Worm (Caenorhabditis elegans) whole organism, young adult: ENCODE data around the gene C53A5.11.

Source experiments
- B0019.2 ChIP-seq: fragments of 200-800 bp; sonication (Bioruptor generic); conservative IDR thresholded peaks from 2 replicates; pipeline ENCODE4 v1.3.6; 2022; ENCODE audit warnings: missing genetic modification reagents, missing genetic modification characterization, missing compliant biosample characterization
- B0035.1 ChIP-seq: sonication (generic microtip); optimal IDR thresholded peaks from 2 replicates; lab custom pipeline; 2016; ENCODE audit warnings: missing genetic modification characterization, mild to moderate bottlenecking, missing compliant biosample characterization, missing genotype, missing genetic modification reagents
- B0336.3 ChIP-seq: fragments of 200-800 bp; sonication (Bioruptor generic); IDR thresholded peaks from 2 replicates; pipeline ENCODE4 v1.3.6; 2022; ENCODE audit warnings: missing genetic modification characterization, missing compliant biosample characterization
- C06A6.2 ChIP-seq: fragments of 200-800 bp; sonication (Bioruptor generic); conservative IDR thresholded peaks from 2 replicates; pipeline ENCODE4 v1.3.6; 2022; ENCODE audit warnings: missing genetic modification characterization, missing compliant biosample characterization
- C17E4.6 ChIP-seq: fragments of 200-800 bp; sonication (Bioruptor generic); IDR thresholded peaks from 2 replicates; pipeline ENCODE4 v1.3.6; 2022; ENCODE audit warnings: missing genetic modification reagents, missing genetic modification characterization, missing compliant biosample characterization
- D2030.7 ChIP-seq: fragments of 200-800 bp; sonication (Bioruptor generic); IDR thresholded peaks from 2 replicates; pipeline ENCODE4 v1.3.6; 2022; ENCODE audit warnings: missing genetic modification reagents, missing genetic modification characterization, missing compliant biosample characterization
- F39B2.1 ChIP-seq: fragments of 200-800 bp; sonication (Bioruptor generic); IDR thresholded peaks from 2 replicates; pipeline ENCODE4 v1.3.6; 2022; ENCODE audit warnings: missing genetic modification reagents, missing genetic modification characterization, missing compliant biosample characterization
- F52B5.7 ChIP-seq: sonication (generic microtip); optimal IDR thresholded peaks from 2 replicates; lab custom pipeline; 2016; ENCODE audit warnings: mild to moderate bottlenecking, missing genetic modification characterization, missing compliant biosample characterization
- F57A8.1 ChIP-seq: fragments of 200-800 bp; sonication (Bioruptor generic); optimal IDR thresholded peaks from 2 replicates; lab custom pipeline; 2018; ENCODE audit warnings: mild to moderate bottlenecking, missing genetic modification characterization, moderate library complexity, missing compliant biosample characterization
- K11D2.4 ChIP-seq: fragments of 200-800 bp; sonication (Bioruptor generic); IDR thresholded peaks from 2 replicates; pipeline ENCODE4 v1.3.6; 2022; ENCODE audit warnings: missing genetic modification reagents, missing genetic modification characterization, missing compliant biosample characterization
- K12H6.12 ChIP-seq: fragments of 200-800 bp; sonication (Bioruptor generic); optimal IDR thresholded peaks from 2 replicates; lab custom pipeline; 2018; ENCODE audit warnings: mild to moderate bottlenecking, missing genetic modification characterization, missing compliant biosample characterization
- Y56A3A.18 ChIP-seq: fragments of 200-800 bp; sonication (Bioruptor generic); IDR thresholded peaks from 2 replicates; pipeline ENCODE4 v1.3.6; 2022; ENCODE audit warnings: missing genetic modification reagents, missing genetic modification characterization, missing compliant biosample characterization
- Y95B8A.8 ChIP-seq: fragments of 200-800 bp; sonication (Bioruptor generic); IDR thresholded peaks from 2 replicates; pipeline ENCODE4 v1.3.6; 2022; ENCODE audit warnings: missing genetic modification reagents, missing genetic modification characterization, missing compliant biosample characterization
- ZK185.1 ChIP-seq: sonication (generic microtip); optimal IDR thresholded peaks from 2 replicates; lab custom pipeline; 2016; ENCODE audit warnings: mild to moderate bottlenecking, missing genetic modification characterization, missing compliant biosample characterization; ENCODE audit not compliant: poor library complexity, severe bottlenecking
- ceh-100 ChIP-seq: fragments of 200-800 bp; sonication (Bioruptor generic); IDR thresholded peaks from 2 replicates; pipeline ENCODE4 v1.3.6; 2022; ENCODE audit warnings: missing genetic modification reagents, missing genetic modification characterization, missing compliant biosample characterization
- ceh-58 ChIP-seq: fragments of 200-800 bp; sonication (Bioruptor generic); IDR thresholded peaks from 2 replicates; pipeline ENCODE4 v1.3.6; 2022; ENCODE audit warnings: missing genetic modification characterization, missing compliant biosample characterization
- dox-1 ChIP-seq: fragments of 200-800 bp; sonication (Bioruptor generic); IDR thresholded peaks from 2 replicates; pipeline ENCODE4 v1.3.6; 2022; ENCODE audit warnings: missing genetic modification reagents, missing genetic modification characterization, missing compliant biosample characterization
- egrh-3 ChIP-seq: fragments of 200-800 bp; sonication (Bioruptor generic); IDR thresholded peaks from 2 replicates; pipeline ENCODE4 v1.3.6; 2022; ENCODE audit warnings: missing genetic modification reagents, missing genetic modification characterization, missing compliant biosample characterization
- ets-4 ChIP-seq: fragments of 200-800 bp; sonication (Bioruptor generic); optimal IDR thresholded peaks from 2 replicates; lab custom pipeline; 2018; ENCODE audit warnings: mild to moderate bottlenecking, missing genetic modification characterization, missing compliant biosample characterization
- fkh-3 ChIP-seq: sonication (generic microtip); optimal IDR thresholded peaks from 2 replicates; lab custom pipeline; 2016; ENCODE audit warnings: mild to moderate bottlenecking, missing genetic modification characterization, missing compliant biosample characterization
- him-1 ChIP-seq: sonication (generic microtip); optimal IDR thresholded peaks from 2 replicates; lab custom pipeline; 2016; ENCODE audit warnings: missing genotype, missing genetic modification reagents, missing genetic modification characterization, missing compliant biosample characterization
- hlh-26 ChIP-seq: fragments of 200-800 bp; sonication (Bioruptor generic); conservative IDR thresholded peaks from 2 replicates; pipeline ENCODE4 v1.3.6; 2022; ENCODE audit warnings: missing genetic modification reagents, missing genetic modification characterization, missing compliant biosample characterization
- hmg-1.2 ChIP-seq: fragments of 200-800 bp; sonication (Bioruptor generic); IDR thresholded peaks from 2 replicates; pipeline ENCODE4 v1.3.6; 2022; ENCODE audit warnings: missing genetic modification reagents, missing genetic modification characterization, missing compliant biosample characterization
- hrde-1 ChIP-seq: sonication (generic microtip); optimal IDR thresholded peaks from 2 replicates; lab custom pipeline; 2016; ENCODE audit warnings: missing genetic modification characterization, mild to moderate bottlenecking, missing compliant biosample characterization, moderate library complexity, missing genotype, missing genetic modification reagents, borderline replicate concordance
- lin-26 ChIP-seq: fragments of 200-800 bp; sonication (Bioruptor generic); IDR thresholded peaks from 2 replicates; pipeline ENCODE4 v1.3.6; 2022; ENCODE audit warnings: missing genetic modification reagents, missing genetic modification characterization, missing compliant biosample characterization
- lin-35 ChIP-seq, 3 experiments: fragments of 150-350 bp in 2 of 3; sonication (generic microtip) in 1 of 3; optimal IDR thresholded peaks; 2 replicates each; lab custom pipeline; 2014 to 2018; ENCODE audit warnings: missing biosample characterization in 3 of 3, missing genetic modification characterization in 3 of 3, missing genetic modification reagents in 3 of 3
- lir-1 ChIP-seq: fragments of 200-800 bp; sonication (Bioruptor generic); conservative IDR thresholded peaks from 2 replicates; pipeline ENCODE4 v1.3.6; 2022; ENCODE audit warnings: missing genetic modification reagents, missing genetic modification characterization, missing compliant biosample characterization
- mel-28 ChIP-seq: sonication (generic microtip); optimal IDR thresholded peaks from 2 replicates; lab custom pipeline; 2016; ENCODE audit warnings: borderline replicate concordance, mild to moderate bottlenecking, missing genetic modification characterization, missing compliant biosample characterization
- nfya-1 ChIP-seq: sonication (generic microtip); optimal IDR thresholded peaks from 2 replicates; lab custom pipeline; 2017; ENCODE audit warnings: antibody characterized with exemption, missing compliant biosample characterization, missing genetic modification characterization, borderline replicate concordance; ENCODE audit not compliant: insufficient read depth
- nhr-90 ChIP-seq: sonication (generic microtip); optimal IDR thresholded peaks from 2 replicates; lab custom pipeline; 2016; ENCODE audit warnings: missing genotype, mild to moderate bottlenecking, missing genetic modification characterization, missing compliant biosample characterization
- pbrm-1 ChIP-seq: fragments of 200-800 bp; sonication (Bioruptor generic); IDR thresholded peaks from 2 replicates; pipeline ENCODE4 v1.3.6; 2022; ENCODE audit warnings: missing genetic modification reagents, missing genetic modification characterization, missing compliant biosample characterization
- pha-4 ChIP-seq: fragments of 150-350 bp; sonication (generic microtip); optimal IDR thresholded peaks from 2 replicates; lab custom pipeline; 2014; ENCODE audit warnings: missing biosample characterization, missing genetic modification reagents, missing genetic modification characterization
- rpc-1 ChIP-seq, 2 experiments: fragments of 150-350 bp in 1 of 2; sonication (generic microtip) in 1 of 2; optimal IDR thresholded peaks; 2 replicates each; lab custom pipeline; 2014 to 2018; ENCODE audit warnings: missing biosample characterization in 1 of 2, missing genetic modification characterization in 1 of 2, missing genetic modification reagents in 1 of 2, missing genotype in 1 of 2
- sea-2 ChIP-seq: fragments of 200-800 bp; sonication (Bioruptor generic); IDR thresholded peaks from 2 replicates; pipeline ENCODE4 v1.3.6; 2022; ENCODE audit warnings: missing genetic modification characterization, missing compliant biosample characterization
- snpc-1.3 ChIP-seq: sonication (generic microtip); optimal IDR thresholded peaks from 2 replicates; lab custom pipeline; 2017; ENCODE audit warnings: missing genetic modification characterization, mild to moderate bottlenecking, missing compliant biosample characterization, antibody characterized with exemption, moderate library complexity, missing genotype, missing genetic modification reagents; ENCODE audit not compliant: insufficient read depth
- snpc-3.4 ChIP-seq: sonication (generic microtip); optimal IDR thresholded peaks from 2 replicates; lab custom pipeline; 2017; ENCODE audit warnings: missing genetic modification characterization, mild to moderate bottlenecking, missing compliant biosample characterization, antibody characterized with exemption, moderate library complexity, missing genotype, missing genetic modification reagents
- snpc-4 ChIP-seq, 5 experiments: fragments of 150-350 bp in 1 of 5; sonication (generic microtip) in 4 of 5; optimal IDR thresholded peaks; 2 replicates each; lab custom pipeline; 2014 to 2018; ENCODE audit warnings: missing genetic modification characterization in 5 of 5, missing biosample characterization in 3 of 5, antibody characterized with exemption in 2 of 5, mild to moderate bottlenecking in 2 of 5, missing compliant biosample characterization in 2 of 5, missing genotype in 2 of 5, moderate library complexity in 2 of 5, missing genetic modification reagents in 1 of 5
- somi-1 ChIP-seq: fragments of 200-800 bp; sonication (Bioruptor generic); optimal IDR thresholded peaks from 2 replicates; lab custom pipeline; 2018; ENCODE audit warnings: mild to moderate bottlenecking, missing genetic modification characterization, missing compliant biosample characterization
- tlf-1 ChIP-seq: fragments of 200-800 bp; sonication (Bioruptor generic); optimal IDR thresholded peaks from 2 replicates; lab custom pipeline; 2018; ENCODE audit warnings: mild to moderate bottlenecking, missing genetic modification characterization, missing compliant biosample characterization
- unc-130 ChIP-seq: sonication (generic microtip); optimal IDR thresholded peaks from 2 replicates; lab custom pipeline; 2016; ENCODE audit warnings: missing genetic modification reagents, missing genetic modification characterization, missing compliant biosample characterization
- unc-62 ChIP-seq: fragments of 150-350 bp; optimal IDR thresholded peaks from 2 replicates; lab custom pipeline; 2014; ENCODE audit warnings: missing biosample characterization, missing genetic modification reagents, missing genetic modification characterization
- ztf-22 ChIP-seq: fragments of 200-800 bp; sonication (Bioruptor generic); optimal IDR thresholded peaks from 2 replicates; lab custom pipeline; 2018; ENCODE audit warnings: mild to moderate bottlenecking, missing genetic modification characterization, moderate library complexity, missing compliant biosample characterization
- ztf-3 ChIP-seq: fragments of 200-800 bp; sonication (Bioruptor generic); optimal IDR thresholded peaks from 2 replicates; lab custom pipeline; 2018; ENCODE audit warnings: mild to moderate bottlenecking, missing genetic modification characterization, missing compliant biosample characterization
- ztf-6 ChIP-seq: fragments of 200-800 bp; sonication (Bioruptor generic); IDR thresholded peaks from 2 replicates; pipeline ENCODE4 v1.3.6; 2022; ENCODE audit warnings: missing genetic modification reagents, missing genetic modification characterization, missing compliant biosample characterization

Gene C53A5.11

ce11 chrV:14523788-14524582 lies 38.7 kb upstream of the C53A5.11 start, which contains the start of gene ril-1 (continued):
- TF ChIP-seq sea-2 (GFP tag; lab: Robert Waterston, UW) (no peak), hmg-1.2 (peak; percentile 12; the same call in 1 of the 2 replicates), somi-1 (no peak), F39B2.1 (GFP tag; lab: Robert Waterston, UW) (no peak), B0019.2 (GFP tag; lab: Robert Waterston, UW) (no peak), ceh-58 (GFP tag; lab: Robert Waterston, UW) (no peak), B0035.1 (tag; lab: Kevin White, UChicago) (no peak), fkh-3 (tag; lab: Kevin White, UChicago) (no peak), K12H6.12 (tag; lab: Kevin White, UChicago) (no peak), ztf-6 (no peak), nfya-1 (no peak), him-1 (tag; lab: Kevin White, UChicago) (no peak), Y95B8A.8 (GFP tag; lab: Robert Waterston, UW) (no peak), rpc-1 (optimal IDR thresholded peaks at IDR 0.05; lab: Kevin White, UChicago) (no peak), rpc-1 (tag; optimal IDR thresholded peaks at IDR 0.05; lab: Kevin White, UChicago) (no peak), F57A8.1 (GFP tag; lab: Kevin White, UChicago) (no peak), mel-28 (tag; lab: Kevin White, UChicago) (no peak), lin-26 (peak; percentile 52; the same call in 1 of the 2 replicates), ztf-3 (GFP tag; lab: Kevin White, UChicago) (no peak), snpc-3.4 (tag; lab: Kevin White, UChicago) (no peak), hrde-1 (tag; lab: Kevin White, UChicago) (no peak), D2030.7 (peak; percentile 27; the same call in 1 of the 2 replicates), lin-35 (GFP tag; optimal IDR thresholded peaks at IDR 0.05; lab: Kevin White, UChicago) (peak in 1 of 3 experiments; percentile 38), ZK185.1 (tag; lab: Kevin White, UChicago) (peak; percentile 57), ceh-100 (GFP tag; lab: Robert Waterston, UW) (peak; percentile 53; the same call in 1 of the 2 replicates), F52B5.7 (tag; lab: Kevin White, UChicago) (no peak), B0336.3 (no peak), snpc-1.3 (tag; lab: Kevin White, UChicago) (no peak), C06A6.2 (GFP tag; lab: Robert Waterston, UW) (no peak), dox-1 (GFP tag; lab: Robert Waterston, UW) (peak; percentile 46; the same call in 1 of the 2 replicates), ztf-22 (GFP tag; lab: Kevin White, UChicago) (no peak), pha-4 (tag; lab: Kevin White, UChicago) (no peak), lir-1 (GFP tag; lab: Robert Waterston, UW) (no peak), pbrm-1 (GFP tag; lab: Robert Waterston, UW) (0 out of 2 replicates have a peak, but pooled peaks have one; percentile 12)

DNA sequence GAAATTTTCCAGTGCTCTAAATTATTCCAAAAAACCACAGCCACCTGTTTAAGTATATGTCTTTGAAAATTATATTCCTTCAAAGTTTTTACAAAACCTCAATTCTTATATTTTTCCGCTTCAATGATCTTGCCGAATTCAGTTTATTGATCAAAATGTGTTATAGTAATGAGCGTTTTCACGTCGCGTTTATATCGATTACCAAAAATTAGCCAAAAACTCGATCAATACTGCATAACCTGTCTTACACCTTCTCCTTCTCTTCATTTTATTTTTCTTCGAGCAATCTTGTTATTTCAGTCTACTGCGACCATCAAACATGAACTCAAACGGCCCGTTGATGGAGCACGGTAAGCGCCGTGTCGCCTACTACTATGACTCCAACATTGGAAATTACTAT lies 37.6 kb upstream of the C53A5.11 start, which contains the start of gene hda-1:
Gene hda-1, plus strand, starts transcription at position 301 of the 400 bp plus-strand sequence.
- TF ChIP-seq somi-1 (no peak), B0035.1 (tag; lab: Kevin White, UChicago) (no peak), C17E4.6 (GFP tag; lab: Robert Waterston, UW) (no peak), K12H6.12 (tag; lab: Kevin White, UChicago) (no peak), tlf-1 (GFP tag; lab: Kevin White, UChicago) (no peak), hlh-26 (GFP tag; lab: Robert Waterston, UW) (no peak), snpc-4 (GFP tag; optimal IDR thresholded peaks at IDR 0.05; lab: Kevin White, UChicago) (no peak), snpc-4 (tag; optimal IDR thresholded peaks at IDR 0.05; lab: Kevin White, UChicago) (no peak), nhr-90 (tag; lab: Kevin White, UChicago) (no peak), unc-62 (no peak), mel-28 (tag; lab: Kevin White, UChicago) (no peak), egrh-3 (GFP tag; lab: Robert Waterston, UW) (no peak), ets-4 (GFP tag; lab: Kevin White, UChicago) (no peak), K11D2.4 (GFP tag; lab: Robert Waterston, UW) (no peak), unc-130 (GFP tag; lab: Kevin White, UChicago) (no peak), him-1 (tag; lab: Kevin White, UChicago) (no peak), Y56A3A.18 (no peak)
